Fruit fly (Drosophila melanogaster): ENCODE measurements around the gene CG8534.

The CG8534 gene

dm6 chr3R:9784341-9785062 lies 28.0 kb upstream of the CG8534 start, which contains the start of the genes MtnA and CG8500 (continued):
- TF ChIP-seq Usf (GFP tag; optimal IDR thresholded peaks at IDR 0.05) = no peak
- TF ChIP-seq hth (optimal IDR thresholded peaks at IDR 0.05) = no peak
- no peak for TF ChIP-seq NK7.1 (GFP tag; optimal IDR thresholded peaks at IDR 0.05)
- TF ChIP-seq D19A (tag; optimal IDR thresholded peaks at IDR 0.05) = no peak
- TF ChIP-seq oc (tag; optimal IDR thresholded peaks at IDR 0.05) = no peak
- 0 out of 4 replicates have a peak, but pooled peaks have one; percentile 65 for TF ChIP-seq chinmo (GFP tag; IDR thresholded peaks at IDR 0.05; ENCODE audit: partially characterized antibody)
- TF ChIP-seq CG4820 (GFP tag; optimal IDR thresholded peaks at IDR 0.05) = no peak
- TF ChIP-seq CG9727 (GFP tag; optimal IDR thresholded peaks at IDR 0.05) = no peak
- TF ChIP-seq Hand (GFP tag; optimal IDR thresholded peaks at IDR 0.05) = peak; percentile 4
- no peak for TF ChIP-seq CG6272 (GFP tag; IDR thresholded peaks at IDR 0.05)
- no peak for TF ChIP-seq CG13624 (GFP tag; optimal IDR thresholded peaks at IDR 0.05)
- peak; percentile 45; the same call in 1 of the 2 replicates for TF ChIP-seq Adf1 (GFP tag; IDR thresholded peaks at IDR 0.05)
- no peak for TF ChIP-seq CG8290 (GFP tag; optimal IDR thresholded peaks at IDR 0.05)
- TF ChIP-seq CG8290 (tag; optimal IDR thresholded peaks at IDR 0.05) = peak in 1 of 2 experiments; percentile 62
- no peak for TF ChIP-seq CG2202 (tag; optimal IDR thresholded peaks at IDR 0.05)
- peak; percentile 96 for TF ChIP-seq CG15514 (GFP tag; optimal IDR thresholded peaks at IDR 0.05)
- TF ChIP-seq Nf-YB (GFP tag; optimal IDR thresholded peaks at IDR 0.05) = no peak
- no peak for TF ChIP-seq YL-1 (GFP tag; optimal IDR thresholded peaks at IDR 0.05)
- TF ChIP-seq Chrac-16 (GFP tag; optimal IDR thresholded peaks at IDR 0.05) = no peak
- peak; percentile 40 for TF ChIP-seq sug (tag; optimal IDR thresholded peaks at IDR 0.05)
- no peak for TF ChIP-seq CG30403 (GFP tag; optimal IDR thresholded peaks at IDR 0.05)
- TF ChIP-seq mam (GFP tag; optimal IDR thresholded peaks at IDR 0.05) = no peak
- TF ChIP-seq trh (GFP tag; optimal IDR thresholded peaks at IDR 0.05) = no peak
- TF ChIP-seq Jarid2 (GFP tag; optimal IDR thresholded peaks at IDR 0.05) = no peak
- TF ChIP-seq sima (GFP tag; optimal IDR thresholded peaks at IDR 0.05) = no peak
- TF ChIP-seq lab (GFP tag; optimal IDR thresholded peaks at IDR 0.05) = peak; percentile 51
- no peak for TF ChIP-seq CG4328 (GFP tag; optimal IDR thresholded peaks at IDR 0.05)
- no peak for TF ChIP-seq CG10274 (GFP tag; optimal IDR thresholded peaks at IDR 0.05)
- no peak for TF ChIP-seq Hr39 (optimal IDR thresholded peaks at IDR 0.05)
- TF ChIP-seq Sry-β (GFP tag; optimal IDR thresholded peaks at IDR 0.05) = no peak
- peak; percentile 13 for TF ChIP-seq Lhr (GFP tag; optimal IDR thresholded peaks at IDR 0.05)
- TF ChIP-seq knrl (GFP tag; IDR thresholded peaks at IDR 0.05; ENCODE audit: partially characterized antibody) = peak; percentile 19; the same call in 1 of the 3 replicates
- TF ChIP-seq CG6683 (GFP tag; optimal IDR thresholded peaks at IDR 0.05) = peak; percentile 11
- no peak for TF ChIP-seq dati (GFP tag; IDR thresholded peaks at IDR 0.05)
- TF ChIP-seq Myb (GFP tag; optimal IDR thresholded peaks at IDR 0.05) = no peak

- TF ChIP-seq Six4 (GFP tag; optimal IDR thresholded peaks at IDR 0.05) = no peak
- TF ChIP-seq Fer2 (tag; optimal IDR thresholded peaks at IDR 0.05) = no peak
- no peak for TF ChIP-seq CG12299 (tag; optimal IDR thresholded peaks at IDR 0.05)
- peak; percentile 52 for TF ChIP-seq CG30020 (tag; optimal IDR thresholded peaks at IDR 0.05)
- TF ChIP-seq Aef1 (GFP tag; IDR thresholded peaks at IDR 0.05) = no peak
- TF ChIP-seq CG30403 (GFP tag; optimal IDR thresholded peaks at IDR 0.05) = peak; percentile 67
- no peak for TF ChIP-seq slou (GFP tag; optimal IDR thresholded peaks at IDR 0.05)
- TF ChIP-seq br (optimal IDR thresholded peaks at IDR 0.05) = no peak
- no peak for TF ChIP-seq Lim3 (GFP tag; IDR thresholded peaks at IDR 0.05)
- TF ChIP-seq CG15269 (tag; optimal IDR thresholded peaks at IDR 0.05) = no peak
- no peak for TF ChIP-seq dan (GFP tag; IDR thresholded peaks at IDR 0.05)
- no peak for TF ChIP-seq az2 (GFP tag; optimal IDR thresholded peaks at IDR 0.05)
- TF ChIP-seq ham (GFP tag; IDR thresholded peaks at IDR 0.05) = no peak
- TF ChIP-seq cas (GFP tag; IDR thresholded peaks at IDR 0.05) = no peak
- TF ChIP-seq so (GFP tag; IDR thresholded peaks at IDR 0.05) = no peak
- TF ChIP-seq nom (GFP tag; optimal IDR thresholded peaks at IDR 0.05) = peak; percentile 8
- no peak for TF ChIP-seq nau (GFP tag; optimal IDR thresholded peaks at IDR 0.05)
- no peak for TF ChIP-seq CG6175 (GFP tag; IDR thresholded peaks at IDR 0.05)
These were observed 21.3 kb upstream of the CG8534 start, which contains the start of the genes CG12945 and CG8507 for dm6 chr3R:9791177-9791806. Gene CG12945, minus strand, starts transcription at chr3R:9791221. Gene CG8507, plus strand, starts transcription at chr3R:9791483.

Data from whole organism, embryonic.